Fruit fly (Drosophila melanogaster): ENCODE results near the gene TrpA1.
A peak's percentile ranks its signal among the peaks of the same experiment; 100 is the strongest.

The TrpA1 gene

dm6 chr3L:8949823-8950222 lies 44.8 kb upstream of the TrpA1 start:
- TF ChIP-seq CG6163 (GFP tag; IDR thresholded peaks at IDR 0.05) (no peak), Smox (GFP tag; optimal IDR thresholded peaks at IDR 0.05) (no peak), net (GFP tag; optimal IDR thresholded peaks at IDR 0.05) (no peak), Sox102F (GFP tag; optimal IDR thresholded peaks at IDR 0.05) (no peak), Eip75B (GFP tag; optimal IDR thresholded peaks at IDR 0.05) (no peak), CG6792 (GFP tag; optimal IDR thresholded peaks at IDR 0.05) (no peak), CG8319 (GFP tag; optimal IDR thresholded peaks at IDR 0.05) (no peak), fd59A (GFP tag; optimal IDR thresholded peaks at IDR 0.05) (no peak), CG32006 (GFP tag; optimal IDR thresholded peaks at IDR 0.05) (no peak), CG3919 (GFP tag; optimal IDR thresholded peaks at IDR 0.05) (no peak), topi (GFP tag; optimal IDR thresholded peaks at IDR 0.05) (no peak), Eip93F (GFP tag; optimal IDR thresholded peaks at IDR 0.05) (no peak), CG11294 (GFP tag; IDR thresholded peaks at IDR 0.05) (no peak), Ets96B (tag; optimal IDR thresholded peaks at IDR 0.05) (no peak), Hr39 (GFP tag; optimal IDR thresholded peaks at IDR 0.05) (no peak), CG16779 (tag; optimal IDR thresholded peaks at IDR 0.05) (no peak), Sox15 (GFP tag; optimal IDR thresholded peaks at IDR 0.05) (no peak), CG3032 (tag; optimal IDR thresholded peaks at IDR 0.05) (no peak), CG6276 (GFP tag; optimal IDR thresholded peaks at IDR 0.05) (no peak), OdsH (GFP tag; optimal IDR thresholded peaks at IDR 0.05) (no peak)

- TF ChIP-seq fkh (GFP tag; optimal IDR thresholded peaks at IDR 0.05) = peak; percentile 58
- no peak for TF ChIP-seq CG4318 (GFP tag; optimal IDR thresholded peaks at IDR 0.05)
- TF ChIP-seq net (GFP tag; optimal IDR thresholded peaks at IDR 0.05) = peak; percentile 55
These were observed 43.0 kb upstream of the TrpA1 start for dm6 chr3L:8947848-8948494.

DNA sequence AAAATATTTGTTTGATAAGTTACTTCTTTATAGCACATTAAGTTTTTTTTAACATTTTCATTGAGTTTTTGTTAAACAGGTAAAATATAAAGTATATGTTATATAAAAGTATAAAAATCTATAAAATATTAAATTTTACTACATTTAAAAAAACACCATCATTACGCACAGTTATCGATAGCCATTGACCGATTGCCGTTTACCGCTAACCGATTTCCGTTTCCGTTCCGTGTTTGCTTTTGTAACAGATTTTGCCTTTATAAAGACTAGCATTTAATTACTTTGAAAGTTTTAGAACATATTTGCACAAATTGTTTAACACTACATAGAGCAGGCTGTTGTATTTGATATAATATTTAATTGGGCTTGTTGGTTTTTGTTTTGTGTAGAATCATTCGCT lies 34.7 kb upstream of the TrpA1 start:
- TF ChIP-seq CG8319 (GFP tag; optimal IDR thresholded peaks at IDR 0.05) (no peak), CG16779 (tag; optimal IDR thresholded peaks at IDR 0.05) (no peak), CG31627 (GFP tag; optimal IDR thresholded peaks at IDR 0.05) (no peak), CG10631 (GFP tag; optimal IDR thresholded peaks at IDR 0.05) (no peak), CG15336 (GFP tag; IDR thresholded peaks at IDR 0.05) (no peak), fd59A (GFP tag; optimal IDR thresholded peaks at IDR 0.05) (no peak), achi (GFP tag; optimal IDR thresholded peaks at IDR 0.05) (no peak), esn (GFP tag; optimal IDR thresholded peaks at IDR 0.05) (no peak), Eip78C (GFP tag) (no peak)

DNA sequence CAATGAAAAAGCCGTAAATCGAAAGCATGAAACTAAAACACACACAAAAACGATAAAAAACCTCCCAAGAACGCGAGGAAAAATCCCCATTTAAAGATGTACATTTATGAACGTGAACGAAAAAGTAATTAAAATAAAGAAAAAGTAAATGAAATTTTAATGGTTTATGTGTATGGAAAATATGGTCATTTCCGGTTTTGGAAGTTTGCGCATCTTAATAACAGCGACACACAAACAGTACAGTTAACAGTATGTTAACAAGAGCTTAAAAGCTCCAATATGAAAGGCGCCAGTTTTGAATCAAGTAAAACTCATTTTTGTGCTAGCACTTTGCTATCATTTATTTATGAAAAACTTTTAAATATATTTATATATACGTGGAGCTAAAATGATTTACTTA lies 26.9 kb upstream of the TrpA1 start:
- TF ChIP-seq net (GFP tag; optimal IDR thresholded peaks at IDR 0.05) = no peak
- TF ChIP-seq Sox102F (GFP tag; optimal IDR thresholded peaks at IDR 0.05) = peak; percentile 36
- TF ChIP-seq Eip78C (GFP tag) = peak; percentile 88
- no peak for TF ChIP-seq vri (GFP tag; optimal IDR thresholded peaks at IDR 0.05)
- TF ChIP-seq Met (GFP tag; optimal IDR thresholded peaks at IDR 0.05) = peak; percentile 38
- TF ChIP-seq CG6792 (GFP tag; optimal IDR thresholded peaks at IDR 0.05) = no peak
- TF ChIP-seq CG4318 (GFP tag; optimal IDR thresholded peaks at IDR 0.05) = no peak

DNA sequence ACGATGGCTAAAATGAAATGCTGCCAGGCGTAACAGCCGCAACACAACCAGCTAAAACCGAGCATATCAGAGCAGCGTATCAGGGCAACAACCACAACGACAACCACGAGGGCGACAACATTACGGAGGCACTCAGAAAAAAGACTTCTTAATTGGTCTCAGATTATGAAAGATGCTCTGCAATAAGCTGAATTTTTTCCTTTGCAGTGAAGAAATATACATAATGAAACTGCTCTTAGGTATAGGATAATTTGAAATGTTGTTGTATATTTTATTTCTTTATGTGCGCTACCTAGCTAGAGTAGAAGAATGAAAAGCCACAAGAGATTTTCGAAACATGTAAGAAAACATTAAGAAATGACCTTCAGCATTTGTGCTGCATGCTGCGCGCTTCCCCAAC lies 24.5 kb upstream of the TrpA1 start:
- no peak for TF ChIP-seq CG31627 (GFP tag; optimal IDR thresholded peaks at IDR 0.05)
- no peak for TF ChIP-seq CG11294 (GFP tag; IDR thresholded peaks at IDR 0.05)
- no peak for TF ChIP-seq Ets96B (tag; optimal IDR thresholded peaks at IDR 0.05)
- 0 out of 2 replicates have a peak, but pooled peaks have one; percentile 33 for TF ChIP-seq CG15336 (GFP tag; IDR thresholded peaks at IDR 0.05)
- TF ChIP-seq Eip78C (GFP tag) = peak; percentile 51
- peak; percentile 33 for TF ChIP-seq Hr4 (GFP tag; optimal IDR thresholded peaks at IDR 0.05)

DNA sequence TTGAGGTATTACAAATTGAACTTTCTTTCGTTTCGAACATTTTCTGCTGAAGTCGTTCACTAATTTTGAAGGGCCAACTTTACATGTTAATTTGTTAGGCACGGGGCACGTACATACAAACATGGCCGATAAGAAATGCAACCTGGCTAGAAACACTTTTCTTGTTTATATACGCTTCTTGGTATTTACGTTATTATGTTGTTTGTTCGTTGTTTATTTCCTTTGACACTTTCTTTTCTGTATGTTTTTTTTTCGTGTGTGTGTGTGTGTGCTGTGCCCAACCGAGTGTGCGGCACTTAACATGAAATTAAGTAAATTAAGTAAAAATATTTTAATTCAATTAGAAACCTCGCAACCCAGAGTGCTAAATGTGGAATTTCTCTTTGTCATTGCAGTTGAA lies 20.7 kb upstream of the TrpA1 start:
- TF ChIP-seq fkh (GFP tag; optimal IDR thresholded peaks at IDR 0.05) (peak; percentile 34), Ets96B (tag; optimal IDR thresholded peaks at IDR 0.05) (no peak)
